Worm (Caenorhabditis elegans) whole organism, late embryonic: ENCODE data around the gene ttll-5.

Source experiments
- ahr-1 ChIP-seq: sonication (generic microtip); optimal IDR thresholded peaks from 2 replicates; lab custom pipeline; 2016; ENCODE audit warnings: missing genetic modification characterization, missing compliant biosample characterization
- ama-1 ChIP-seq: fragments of 150-350 bp; optimal IDR thresholded peaks from 2 replicates; lab custom pipeline; 2014
- ceh-18 ChIP-seq: sonication (generic microtip); optimal IDR thresholded peaks from 2 replicates; lab custom pipeline; 2016; ENCODE audit warnings: missing genetic modification characterization, missing compliant biosample characterization
- ceh-45 ChIP-seq: fragments of 200-800 bp; sonication (Bioruptor generic); IDR thresholded peaks from 2 replicates; pipeline ENCODE4 v1.3.6; 2022; ENCODE audit warnings: missing genetic modification reagents, missing genetic modification characterization, missing compliant biosample characterization
- fax-1 ChIP-seq: sonication (generic microtip); optimal IDR thresholded peaks from 2 replicates; lab custom pipeline; 2016; ENCODE audit warnings: missing genotype, missing genetic modification characterization, missing compliant biosample characterization
- hlh-13 ChIP-seq: fragments of 200-800 bp; sonication (Bioruptor generic); optimal IDR thresholded peaks from 2 replicates; lab custom pipeline; 2018; ENCODE audit warnings: mild to moderate bottlenecking, missing genetic modification characterization, missing compliant biosample characterization
- madf-2 ChIP-seq: sonication (generic microtip); optimal IDR thresholded peaks from 2 replicates; lab custom pipeline; 2017; ENCODE audit warnings: missing genetic modification characterization, missing compliant biosample characterization
- nhr-11 ChIP-seq: fragments of 150-350 bp; optimal IDR thresholded peaks from 2 replicates; lab custom pipeline; 2014; ENCODE audit warnings: missing biosample characterization, missing genetic modification characterization
- pha-4 ChIP-seq: fragments of 150-350 bp; optimal IDR thresholded peaks from 2 replicates; lab custom pipeline; 2018; ENCODE audit warnings: missing biosample characterization, missing genetic modification reagents, missing genetic modification characterization
- sox-4 ChIP-seq: sonication (generic microtip); optimal IDR thresholded peaks from 2 replicates; lab custom pipeline; 2017; ENCODE audit warnings: mild to moderate bottlenecking, missing genetic modification characterization, inconsistent platforms, missing compliant biosample characterization
- unc-42 ChIP-seq: sonication (generic microtip); optimal IDR thresholded peaks from 2 replicates; lab custom pipeline; 2016; ENCODE audit warnings: missing genotype, missing genetic modification characterization, missing compliant biosample characterization

ce11 chrV:11525338-11525737 is 16.5 kb downstream of the ttll-5 start:
- no peak for TF ChIP-seq unc-42
- no peak for TF ChIP-seq sox-4 (tag; lab: Kevin White, UChicago)
- TF ChIP-seq hlh-13 = no peak
- no peak for TF ChIP-seq ama-1 (lab: Kevin White, UChicago)
- no peak for TF ChIP-seq ahr-1 (tag; lab: Kevin White, UChicago)
- no peak for TF ChIP-seq madf-2 (tag; lab: Kevin White, UChicago)
- no peak for TF ChIP-seq ceh-45 (GFP tag; lab: Robert Waterston, UW)
- TF ChIP-seq fax-1 (tag; lab: Kevin White, UChicago) = no peak
- TF ChIP-seq ceh-18 (tag; lab: Kevin White, UChicago) = no peak
- TF ChIP-seq nhr-11 = no peak
- no peak for TF ChIP-seq pha-4 (tag; lab: Kevin White, UChicago)
